Fruit fly (Drosophila melanogaster) whole organism, wandering third instar larva: ENCODE data around the gene da.

Experiments used
- Abd-B ChIP-seq: fragments of >200 bp; optimal IDR thresholded peaks from 2 replicates; lab custom pipeline; 2017; ENCODE audit warnings: missing biosample characterization, missing genetic modification characterization
- Dfd ChIP-seq: fragments of >200 bp; optimal IDR thresholded peaks from 2 replicates; lab custom pipeline; 2017; ENCODE audit warnings: missing biosample characterization, missing genetic modification characterization
- GATAd ChIP-seq: sonication (Bioruptor generic); optimal IDR thresholded peaks from 2 replicates; lab custom pipeline; 2016; ENCODE audit warnings: missing biosample characterization, missing genetic modification characterization
- Hnf4 ChIP-seq: fragments of 200-800 bp; sonication (Bioruptor generic); optimal IDR thresholded peaks from 2 replicates; lab custom pipeline; 2016; ENCODE audit warnings: missing biosample characterization, mild to moderate bottlenecking, missing genetic modification characterization
- Hr78 ChIP-seq: fragments of >200 bp; optimal IDR thresholded peaks from 2 replicates; lab custom pipeline; 2017; ENCODE audit warnings: missing biosample characterization, missing genetic modification characterization
- Jra ChIP-seq: sonication (Bioruptor generic); optimal IDR thresholded peaks from 2 replicates; lab custom pipeline; 2016; ENCODE audit warnings: missing biosample characterization, missing genetic modification characterization
- Mio ChIP-seq: sonication (Bioruptor generic); optimal IDR thresholded peaks from 2 replicates; lab custom pipeline; 2016; ENCODE audit warnings: missing biosample characterization, missing genetic modification characterization
- Myc ChIP-seq: fragments of >200 bp; optimal IDR thresholded peaks from 2 replicates; lab custom pipeline; 2017
- OdsH ChIP-seq: fragments of 200-800 bp; sonication (Bioruptor generic); optimal IDR thresholded peaks from 2 replicates; lab custom pipeline; 2016; ENCODE audit warnings: missing biosample characterization, mild to moderate bottlenecking, missing genetic modification characterization
- Rel ChIP-seq, 2 experiments: fragments of 200-800 bp; sonication (Bioruptor generic) in 1 of 2; optimal IDR thresholded peaks; 2 replicates in 1 of 2; 3 replicates in 1 of 2; lab custom pipeline; 2016 to 2019; ENCODE audit warnings: mild to moderate bottlenecking in 2 of 2, missing biosample characterization in 2 of 2, missing genetic modification characterization in 2 of 2, moderate library complexity in 1 of 2
- Vsx2 ChIP-seq: fragments of 200-300, 225-300 bp; sonication (Bioruptor generic); optimal IDR thresholded peaks from 2 replicates; lab custom pipeline; 2018; ENCODE audit warnings: missing biosample characterization, missing genetic modification characterization; ENCODE audit not compliant: partially characterized antibody
- brk ChIP-seq: fragments of 200-800 bp; sonication (Bioruptor generic); optimal IDR thresholded peaks from 2 replicates; lab custom pipeline; 2016; ENCODE audit warnings: missing biosample characterization, mild to moderate bottlenecking, missing genetic modification characterization
- dl ChIP-seq, 2 experiments: fragments of 175-275, 200-275 bp in 1 of 2; fragments of 200-275 bp in 1 of 2; sonication (Bioruptor generic); optimal IDR thresholded peaks; lab custom pipeline; 2018; ENCODE audit warnings: mild to moderate bottlenecking in 2 of 2, missing biosample characterization in 2 of 2, missing genetic modification characterization in 2 of 2, moderate library complexity in 2 of 2; ENCODE audit not compliant: partially characterized antibody in 2 of 2, insufficient read depth in 1 of 2
- dmrt93B ChIP-seq: fragments of 200-800 bp; sonication (Bioruptor generic); optimal IDR thresholded peaks from 2 replicates; lab custom pipeline; 2018; ENCODE audit warnings: missing biosample characterization, mild to moderate bottlenecking, missing genetic modification characterization
- dsf ChIP-seq: sonication (Bioruptor generic); optimal IDR thresholded peaks from 2 replicates; lab custom pipeline; 2016; ENCODE audit warnings: missing biosample characterization, missing genetic modification characterization, borderline replicate concordance
- ey ChIP-seq: fragments of 200-800 bp; sonication (Bioruptor generic); optimal IDR thresholded peaks from 2 replicates; lab custom pipeline; 2016; ENCODE audit warnings: missing biosample characterization, missing genetic modification characterization
- foxo ChIP-seq, 2 experiments: fragments of 200-800 bp; sonication (Bioruptor generic); optimal IDR thresholded peaks; 2 replicates in 1 of 2; 3 replicates in 1 of 2; lab custom pipeline; 2016 to 2017; ENCODE audit warnings: missing biosample characterization in 2 of 2, missing genetic modification characterization in 2 of 2
- fru ChIP-seq: fragments of 200-800 bp; sonication (Bioruptor generic); optimal IDR thresholded peaks from 3 replicates; lab custom pipeline; 2016; ENCODE audit warnings: missing biosample characterization, mild to moderate bottlenecking, missing genetic modification characterization
- h ChIP-seq: fragments of 200-800 bp; sonication (Bioruptor generic); optimal IDR thresholded peaks from 3 replicates; lab custom pipeline; 2016; ENCODE audit warnings: missing biosample characterization, mild to moderate bottlenecking, missing genetic modification characterization
- lola ChIP-seq: fragments of >200 bp; optimal IDR thresholded peaks from 2 replicates; lab custom pipeline; 2017; ENCODE audit warnings: missing biosample characterization, missing genetic modification characterization
- pan ChIP-seq: fragments of >200 bp; optimal IDR thresholded peaks from 2 replicates; lab custom pipeline; 2017
- psq ChIP-seq: fragments of 200-800 bp; sonication (Bioruptor generic); optimal IDR thresholded peaks from 3 replicates; lab custom pipeline; 2017; ENCODE audit warnings: missing biosample characterization, mild to moderate bottlenecking, missing genetic modification characterization, moderate library complexity
- rgr ChIP-seq: fragments of 200-800 bp; sonication (Bioruptor generic); optimal IDR thresholded peaks from 3 replicates; lab custom pipeline; 2016; ENCODE audit warnings: missing biosample characterization, mild to moderate bottlenecking, missing genetic modification characterization
- sage ChIP-seq: fragments of 200-800 bp; sonication (Bioruptor generic); optimal IDR thresholded peaks from 2 replicates; lab custom pipeline; 2016; ENCODE audit warnings: missing biosample characterization, mild to moderate bottlenecking, missing genetic modification characterization
- sv ChIP-seq: fragments of 200-800 bp; sonication (Bioruptor generic); optimal IDR thresholded peaks from 3 replicates; lab custom pipeline; 2016; ENCODE audit warnings: missing biosample characterization, missing genetic modification characterization
- tai ChIP-seq: sonication (Bioruptor generic); optimal IDR thresholded peaks from 2 replicates; lab custom pipeline; 2016; ENCODE audit warnings: missing biosample characterization, missing genetic modification characterization
- usp ChIP-seq: fragments of >200 bp; optimal IDR thresholded peaks from 2 replicates; lab custom pipeline; 2017; ENCODE audit warnings: missing biosample characterization, missing genetic modification characterization
- woc ChIP-seq: sonication (Bioruptor generic); optimal IDR thresholded peaks from 2 replicates; lab custom pipeline; 2016; ENCODE audit warnings: missing biosample characterization, mild to moderate bottlenecking, missing genetic modification characterization

da gene

dm6 chr2L:10386824-10387223 is 1.1 kb upstream of the da start:
- TF ChIP-seq Dfd (GFP tag; lab: Kevin White, UChicago) (no peak), pan (lab: Kevin White, UChicago) (no peak), rgr (no peak), sage (no peak), Mio (no peak), Vsx2 (GFP tag; lab: Kevin White, UChicago) (no peak), GATAd (GFP tag; lab: Kevin White, UChicago) (no peak), tai (GFP tag; lab: Kevin White, UChicago) (no peak), sv (GFP tag; lab: Kevin White, UChicago) (no peak), brk (GFP tag; lab: Kevin White, UChicago) (no peak), usp (GFP tag; lab: Kevin White, UChicago) (no peak), foxo (GFP tag; optimal IDR thresholded peaks at IDR 0.05; lab: Kevin White, UChicago) (no peak), Hnf4 (no peak), Abd-B (no peak), dmrt93B (GFP tag; lab: Kevin White, UChicago) (no peak)

dm6 chr2L:10393467-10393866 is 5.6 kb downstream of the da start:
- TF ChIP-seq Rel (GFP tag; optimal IDR thresholded peaks at IDR 0.05; lab: Kevin White, UChicago): no peak
- no peak for TF ChIP-seq Rel (tag; optimal IDR thresholded peaks at IDR 0.05; lab: Kevin White, UChicago)
- no peak for TF ChIP-seq Vsx2 (GFP tag; lab: Kevin White, UChicago)
- no peak for TF ChIP-seq ey
- TF ChIP-seq fru (GFP tag; lab: Kevin White, UChicago): no peak

- TF ChIP-seq Myc (lab: Kevin White, UChicago) (no peak), psq (GFP tag; lab: Kevin White, UChicago) (no peak), ey (no peak), tai (GFP tag; lab: Kevin White, UChicago) (peak; percentile 31), GATAd (GFP tag; lab: Kevin White, UChicago) (no peak)
Measured at dm6 chr2L:10395035-10395434, 7.1 kb downstream of the da start.

dm6 chr2L:10395642-10396487 is 8.0 kb downstream of the da start, which contains the start of gene Mdh1:
Gene Mdh1 (minus strand): TSS chr2L:10396332.
- TF ChIP-seq Hnf4 (peak; percentile 10), dl (GFP tag; optimal IDR thresholded peaks at IDR 0.05; lab: Kevin White, UChicago; ENCODE audit: insufficient read depth in 1 of 2, partially characterized antibody in 2 of 2) (peak in 1 of 2 experiments; percentile 11), brk (GFP tag; lab: Kevin White, UChicago) (peak; percentile 52), Hr78 (GFP tag; lab: Kevin White, UChicago) (no peak), woc (GFP tag; lab: Kevin White, UChicago) (peak; percentile 6), rgr (peak; percentile 13), sage (peak; percentile 37), OdsH (peak; percentile 14), h (GFP tag; lab: Kevin White, UChicago) (no peak), lola (no peak)

- peak; percentile 53 for TF ChIP-seq Myc (lab: Kevin White, UChicago)
- TF ChIP-seq fru (GFP tag; lab: Kevin White, UChicago): no peak
- TF ChIP-seq woc (GFP tag; lab: Kevin White, UChicago): peak; percentile 13
- TF ChIP-seq h (GFP tag; lab: Kevin White, UChicago): no peak
Measured at dm6 chr2L:10396488-10396824, 8.6 kb downstream of the da start, which contains the start of gene Cnot4. Gene Cnot4 (plus strand): TSS chr2L:10396716.

dm6 chr2L:10396877-10397587 is 9.1 kb downstream of the da start:
- TF ChIP-seq tai (GFP tag; lab: Kevin White, UChicago) (peak; percentile 4), dsf (GFP tag; lab: Kevin White, UChicago) (no peak), Jra (GFP tag; lab: Kevin White, UChicago) (peak; percentile 36)
